Worm (Caenorhabditis elegans): Measurements from ENCODE around the gene srw-69.

DNA sequence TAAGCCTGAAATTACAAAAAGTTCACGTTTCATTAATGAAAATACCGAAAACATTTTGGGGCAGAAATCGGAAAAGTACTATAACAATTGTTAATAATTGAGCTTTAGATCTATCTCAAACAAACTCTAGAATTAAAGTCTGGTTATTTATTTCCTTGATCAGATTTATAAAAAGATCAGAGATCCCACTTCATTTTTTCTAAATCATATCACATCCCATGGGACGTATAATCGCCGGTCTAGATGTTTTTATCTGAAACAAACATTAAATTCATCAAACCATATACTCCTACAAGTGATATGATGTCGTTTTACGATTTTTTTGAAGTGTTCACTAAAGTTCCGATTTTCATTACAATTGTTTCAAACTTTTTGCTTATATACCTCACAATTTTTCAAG, 17.1 kb downstream of the srw-69 start, which contains the start of gene str-41:
- no peak for TF ChIP-seq fos-1 (tag; optimal IDR thresholded peaks at IDR 0.05)
- no peak for TF ChIP-seq nhr-76 (tag; optimal IDR thresholded peaks at IDR 0.05)
- TF ChIP-seq nhr-71 (tag; optimal IDR thresholded peaks at IDR 0.05) = no peak
- TF ChIP-seq elt-3 (tag; optimal IDR thresholded peaks at IDR 0.05) = no peak

Measured in whole organism, L1 larva.